Worm (Caenorhabditis elegans) whole organism, L4 larva: ENCODE results near the gene ttr-41.

ENCODE experiments used
- nhr-76 ChIP-seq: fragments of 150-350 bp; optimal IDR thresholded peaks from 2 replicates; lab custom pipeline; 2014; ENCODE audit warnings: missing biosample characterization, missing genetic modification characterization
- snpc-4 ChIP-seq: fragments of 150-350 bp; optimal IDR thresholded peaks from 2 replicates; lab custom pipeline; 2014; ENCODE audit warnings: missing biosample characterization, missing genetic modification characterization
- unc-62 ChIP-seq, 3 experiments: fragments of 150-350 bp in 1 of 3; sonication (generic microtip); optimal IDR thresholded peaks in 2 of 3; peaks in 1 of 3; 1 replicate in 1 of 3; 2 replicates in 2 of 3; lab custom pipeline; 2014 to 2017; ENCODE audit warnings: missing biosample characterization in 3 of 3, missing genetic modification characterization in 3 of 3, missing genetic modification reagents in 3 of 3, missing genotype in 1 of 3

ce11 chrII:4683693-4684092, 44.0 kb downstream of the ttr-41 start, which contains the start of gene sre-40:
- TF ChIP-seq nhr-76 (no peak), snpc-4 (tag; lab: Kevin White, UChicago) (no peak), unc-62 (GFP tag; optimal IDR thresholded peaks at IDR 0.05 in 1 of 2; lab: Kevin White, UChicago) (no peak), unc-62 (tag; optimal IDR thresholded peaks at IDR 0.05; lab: Kevin White, UChicago) (no peak)
